Fruit fly (Drosophila melanogaster) whole organism, embryonic: ENCODE results near the gene CG7653.
A peak's percentile ranks its signal among the peaks of the same experiment; 100 is the strongest.

Experiments used
- Antp ChIP-seq: fragments of 200-800 bp; sonication (Bioruptor generic); optimal IDR thresholded peaks from 3 replicates; lab custom pipeline; 2016; ENCODE audit warnings: missing biosample characterization, missing genetic modification characterization
- Atf-2 ChIP-seq: fragments of 200-800 bp; sonication (Bioruptor generic); optimal IDR thresholded peaks from 2 replicates; lab custom pipeline; 2016; ENCODE audit warnings: missing biosample characterization, missing genetic modification characterization
- CG10366 ChIP-seq: fragments of 200-800 bp; sonication (Bioruptor generic); IDR thresholded peaks from 2 replicates; pipeline ENCODE4 v1.3.6; 2022; ENCODE audit warnings: missing biosample characterization, missing genetic modification characterization
- CG10654 ChIP-seq: fragments of 200-800 bp; sonication (Bioruptor generic); optimal IDR thresholded peaks from 2 replicates; lab custom pipeline; 2016; ENCODE audit warnings: missing biosample characterization, missing genetic modification characterization
- CG11456 ChIP-seq: fragments of 200-800 bp; sonication (Bioruptor generic); IDR thresholded peaks from 3 replicates; pipeline ENCODE4 v1.3.6; 2022; ENCODE audit warnings: missing biosample characterization, missing genetic modification characterization
- CG11696 ChIP-seq: fragments of 200-800 bp; sonication (Bioruptor generic); IDR thresholded peaks from 2 replicates; pipeline ENCODE4 v1.3.6; 2022; ENCODE audit warnings: missing biosample characterization, missing genetic modification characterization
- CG12769 ChIP-seq: fragments of 200-800 bp; sonication (Bioruptor generic); optimal IDR thresholded peaks from 2 replicates; lab custom pipeline; 2019; ENCODE audit warnings: missing biosample characterization, mild to moderate bottlenecking, missing genetic modification characterization, moderate library complexity
- CG13894 ChIP-seq: fragments of 200-800 bp; sonication (Bioruptor generic); optimal IDR thresholded peaks from 3 replicates; lab custom pipeline; 2018; ENCODE audit warnings: missing biosample characterization, mild to moderate bottlenecking, missing genetic modification characterization, moderate library complexity
- CG14441 ChIP-seq: fragments of 200-800 bp; sonication (Bioruptor generic); IDR thresholded peaks from 2 replicates; pipeline ENCODE4 v1.3.6; 2022; ENCODE audit warnings: missing biosample characterization, missing genetic modification characterization
- CG17359 ChIP-seq: fragments of 200-800 bp; sonication (Bioruptor generic); optimal IDR thresholded peaks from 3 replicates; lab custom pipeline; 2018; ENCODE audit warnings: missing biosample characterization, mild to moderate bottlenecking, missing genetic modification characterization, moderate library complexity
- CG2199 ChIP-seq: fragments of 200-800 bp; sonication (Bioruptor generic); IDR thresholded peaks from 3 replicates; pipeline ENCODE4 v1.3.6; 2022; ENCODE audit warnings: missing biosample characterization, missing genetic modification characterization
- CG3847 ChIP-seq: fragments of 200-800 bp; sonication (Bioruptor generic); IDR thresholded peaks from 2 replicates; pipeline ENCODE4 v1.3.6; 2022; ENCODE audit warnings: missing biosample characterization, missing genetic modification characterization
- CG7271 ChIP-seq: fragments of 200-800 bp; sonication (Bioruptor generic); optimal IDR thresholded peaks from 2 replicates; lab custom pipeline; 2018; ENCODE audit warnings: missing biosample characterization, mild to moderate bottlenecking, missing genetic modification characterization, moderate library complexity
- CG8089 ChIP-seq: fragments of 200-800 bp; sonication (Bioruptor generic); optimal IDR thresholded peaks from 3 replicates; lab custom pipeline; 2016; ENCODE audit warnings: missing biosample characterization, missing genetic modification characterization
- CG8281 ChIP-seq: fragments of 200-800 bp; sonication (Bioruptor generic); optimal IDR thresholded peaks from 2 replicates; lab custom pipeline; 2018; ENCODE audit warnings: missing biosample characterization, mild to moderate bottlenecking, missing genetic modification characterization, moderate library complexity
- CTCF ChIP-seq: fragments of 200-800 bp; sonication (Bioruptor generic); optimal IDR thresholded peaks from 2 replicates; lab custom pipeline; 2017; ENCODE audit warnings: missing biosample characterization, mild to moderate bottlenecking, missing genetic modification characterization, moderate library complexity
- Ets65A ChIP-seq: fragments of 200-800 bp; sonication (Bioruptor generic); peaks from one replicate; lab custom pipeline; 2016; ENCODE audit warnings: missing biosample characterization, missing genetic modification characterization
- HLH3B ChIP-seq: fragments of 200-800 bp; sonication (Bioruptor generic); IDR thresholded peaks from 2 replicates; pipeline ENCODE4 v1.3.6; 2022; ENCODE audit warnings: missing biosample characterization, missing genetic modification characterization
- Neu2 ChIP-seq: fragments of 200-800 bp; sonication (Bioruptor generic); optimal IDR thresholded peaks from 3 replicates; lab custom pipeline; 2016; ENCODE audit warnings: missing biosample characterization, missing genetic modification characterization, borderline replicate concordance
- PHDP ChIP-seq: fragments of 200-800 bp; sonication (Bioruptor generic); optimal IDR thresholded peaks from 3 replicates; lab custom pipeline; 2018; ENCODE audit warnings: missing biosample characterization, mild to moderate bottlenecking, missing genetic modification characterization, moderate library complexity
- Poxn ChIP-seq: fragments of 200-800 bp; sonication (Bioruptor generic); IDR thresholded peaks from 2 replicates; pipeline ENCODE4 v1.3.6; 2022; ENCODE audit warnings: missing biosample characterization, missing genetic modification characterization
- crol ChIP-seq: fragments of 200-800 bp; sonication (Bioruptor generic); IDR thresholded peaks from 2 replicates; pipeline ENCODE4 v1.3.6; 2022; ENCODE audit warnings: missing biosample characterization, missing genetic modification characterization
- hkb ChIP-seq, 2 experiments: fragments of 200-800 bp in 1 of 2; fragments of >200 bp in 1 of 2; sonication (Bioruptor generic) in 1 of 2; IDR thresholded peaks in 1 of 2; optimal IDR thresholded peaks in 1 of 2; 2 replicates each; pipeline versions ENCODE4 v1.3.6 to Lab custom; 2017 to 2022; ENCODE audit warnings: missing biosample characterization in 1 of 2, missing genetic modification characterization in 1 of 2
- inv ChIP-seq: fragments of 200-800 bp; sonication (Bioruptor generic); IDR thresholded peaks from 2 replicates; pipeline ENCODE4 v1.3.6; 2022; ENCODE audit warnings: missing biosample characterization, missing genetic modification characterization; ENCODE audit not compliant: partially characterized antibody
- nom ChIP-seq: fragments of 200-800 bp; sonication (Bioruptor generic); optimal IDR thresholded peaks from 2 replicates; lab custom pipeline; 2017; ENCODE audit warnings: missing biosample characterization, missing genetic modification characterization, mild to moderate bottlenecking, moderate library complexity, missing genetic modification reagents
- pita ChIP-seq: fragments of 200-800 bp; sonication (Bioruptor generic); optimal IDR thresholded peaks from 2 replicates; lab custom pipeline; 2017; ENCODE audit warnings: missing biosample characterization, mild to moderate bottlenecking, missing genetic modification characterization
- prd ChIP-seq, 3 experiments: fragments of >200 bp in 2 of 3; fragments of 200-800 bp in 1 of 3; sonication (Bioruptor generic) in 1 of 3; optimal IDR thresholded peaks in 2 of 3; IDR thresholded peaks in 1 of 3; 2 replicates in 2 of 3; 3 replicates in 1 of 3; pipeline versions ENCODE4 v1.3.6 to Lab custom; 2017 to 2022; ENCODE audit warnings: missing biosample characterization in 1 of 3, missing genetic modification characterization in 1 of 3
- row ChIP-seq: fragments of 200-800 bp; sonication (Bioruptor generic); IDR thresholded peaks from 3 replicates; pipeline ENCODE4 v1.3.6; 2022; ENCODE audit warnings: missing biosample characterization, missing genetic modification characterization
- so ChIP-seq: fragments of 200-800 bp; sonication (Bioruptor generic); IDR thresholded peaks from 3 replicates; pipeline ENCODE4 v1.3.6; 2022; ENCODE audit warnings: missing biosample characterization, missing genetic modification characterization
- stc ChIP-seq: fragments of 200-800 bp; sonication (Bioruptor generic); IDR thresholded peaks from 2 replicates; pipeline ENCODE4 v1.3.6; 2022; ENCODE audit warnings: missing biosample characterization, missing genetic modification characterization
- tgo ChIP-seq: fragments of 200-800 bp; sonication (Bioruptor generic); IDR thresholded peaks from 3 replicates; pipeline ENCODE4 v1.3.6; 2022; ENCODE audit warnings: missing biosample characterization, missing genetic modification characterization
- tin ChIP-seq: fragments of 200-800 bp; sonication (Bioruptor generic); optimal IDR thresholded peaks from 3 replicates; lab custom pipeline; 2016; ENCODE audit warnings: missing biosample characterization, missing genetic modification characterization
- tll ChIP-seq, 2 experiments: fragments of 200-800 bp in 1 of 2; fragments of >200 bp in 1 of 2; sonication (Bioruptor generic) in 1 of 2; optimal IDR thresholded peaks; 2 replicates each; lab custom pipeline; 2017 to 2019; ENCODE audit warnings: missing biosample characterization in 2 of 2, missing genetic modification characterization in 2 of 2, mild to moderate bottlenecking in 1 of 2, moderate library complexity in 1 of 2
- wek ChIP-seq: fragments of 200-800 bp; sonication (Bioruptor generic); optimal IDR thresholded peaks from 3 replicates; lab custom pipeline; 2018; ENCODE audit warnings: missing biosample characterization, mild to moderate bottlenecking, missing genetic modification characterization, moderate library complexity

Gene CG7653

dm6 chr2L:15908086-15908485 lies 28.1 kb upstream of the CG7653 start (continued):
- TF ChIP-seq prd (optimal IDR thresholded peaks at IDR 0.05; lab: Kevin White, UChicago) (no peak), prd (GFP tag; IDR thresholded peaks at IDR 0.05; lab: Robert Waterston, UW) (peak; percentile 7; the same call in 1 of the 3 replicates), stc (GFP tag; lab: Robert Waterston, UW) (peak; percentile 16; the same call in 1 of the 2 replicates), CG12769 (tag; lab: Kevin White, UChicago) (peak; percentile 67), CG14441 (GFP tag; lab: Robert Waterston, UW) (peak; percentile 49; the same call in 1 of the 2 replicates), CG10366 (GFP tag; lab: Robert Waterston, UW) (no peak), nom (no peak), crol (GFP tag; lab: Robert Waterston, UW) (no peak), wek (GFP tag; lab: Kevin White, UChicago) (peak; percentile 14), Atf-2 (GFP tag; lab: Kevin White, UChicago) (no peak), tin (no peak), tll (GFP tag; optimal IDR thresholded peaks at IDR 0.05; lab: Kevin White, UChicago) (no peak), Antp (GFP tag; lab: Kevin White, UChicago) (peak; percentile 12), Poxn (GFP tag; lab: Robert Waterston, UW) (no peak; the same call in 1 of the 2 replicates), HLH3B (GFP tag; lab: Robert Waterston, UW) (0 out of 2 replicates have a peak, but pooled peaks have one; percentile 26), CG11456 (GFP tag; lab: Robert Waterston, UW) (0 out of 3 replicates have a peak, but pooled peaks have one; percentile 61), CG10654 (no peak), pita (GFP tag; lab: Kevin White, UChicago) (no peak), CG11696 (GFP tag; lab: Robert Waterston, UW) (0 out of 2 replicates have a peak, but pooled peaks have one; percentile 4)
- TF ChIP-seq, all 482 proteins: peak for 41

- TF ChIP-seq CG7271 (tag; lab: Kevin White, UChicago) (no peak), CG2199 (peak; percentile 54; the same call in 1 of the 3 replicates), stc (GFP tag; lab: Robert Waterston, UW) (no peak), inv (GFP tag; lab: Robert Waterston, UW) (no peak), CG8089 (GFP tag; lab: Kevin White, UChicago) (no peak), so (GFP tag; lab: Robert Waterston, UW) (peak; percentile 52; the same call in 2 of the 3 replicates), row (GFP tag; lab: Robert Waterston, UW) (peak; percentile 17; the same call in 1 of the 3 replicates), CG8281 (tag; lab: Kevin White, UChicago) (no peak), tgo (GFP tag; lab: Robert Waterston, UW) (0 out of 3 replicates have a peak, but pooled peaks have one; percentile 17), CG13894 (no peak), Neu2 (GFP tag; lab: Kevin White, UChicago) (no peak)
Observed at dm6 chr2L:15907358-15907757, 27.4 kb upstream of the CG7653 start.

- TF ChIP-seq CTCF = peak; percentile 85
- peak; percentile 73 for TF ChIP-seq Ets65A (GFP tag; lab: Kevin White, UChicago)
- no peak for TF ChIP-seq PHDP (tag; lab: Kevin White, UChicago)
Observed at dm6 chr2L:15903725-15904124, 23.8 kb upstream of the CG7653 start.

- TF ChIP-seq CG17359 (tag; lab: Kevin White, UChicago) (no peak), hkb (optimal IDR thresholded peaks at IDR 0.05; lab: Kevin White, UChicago) (no peak), hkb (GFP tag; IDR thresholded peaks at IDR 0.05; lab: Robert Waterston, UW) (no peak), CG3847 (GFP tag; lab: Robert Waterston, UW) (no peak)
Observed at dm6 chr2L:15902310-15902709, 22.4 kb upstream of the CG7653 start, which contains the start of gene CG31821. Gene CG31821, minus strand, starts transcription at chr2L:15902410.
